Worm (Caenorhabditis elegans) whole organism, L2 larva: ENCODE results near the gene C06E1.7.

ENCODE experiments used
- blmp-1 ChIP-seq: sonication (generic microtip); optimal IDR thresholded peaks from 2 replicates; lab custom pipeline; 2017; ENCODE audit warnings: missing genetic modification characterization, mild to moderate bottlenecking, missing compliant biosample characterization, antibody characterized with exemption, moderate library complexity; ENCODE audit not compliant: insufficient read depth
- ceh-16 ChIP-seq: fragments of 150-350 bp; optimal IDR thresholded peaks from 2 replicates; lab custom pipeline; 2014; ENCODE audit warnings: missing biosample characterization, missing genetic modification characterization
- ceh-82 ChIP-seq: fragments of 150-350 bp; optimal IDR thresholded peaks from 2 replicates; lab custom pipeline; 2014; ENCODE audit warnings: missing biosample characterization, missing genetic modification characterization
- fos-1 ChIP-seq: fragments of 150-350 bp; optimal IDR thresholded peaks from 2 replicates; lab custom pipeline; 2014; ENCODE audit warnings: missing biosample characterization, missing genetic modification characterization
- gmeb-1 ChIP-seq: fragments of 150-350 bp; optimal IDR thresholded peaks from 2 replicates; lab custom pipeline; 2014; ENCODE audit warnings: missing biosample characterization, missing genetic modification characterization
- nhr-77 ChIP-seq: fragments of 150-350 bp; optimal IDR thresholded peaks from 2 replicates; lab custom pipeline; 2014; ENCODE audit warnings: missing biosample characterization, missing genetic modification characterization
- snpc-4 ChIP-seq: fragments of 150-350 bp; optimal IDR thresholded peaks from 2 replicates; lab custom pipeline; 2014; ENCODE audit warnings: missing biosample characterization, missing genetic modification characterization
- unc-39 ChIP-seq: fragments of 150-350 bp; optimal IDR thresholded peaks from 2 replicates; lab custom pipeline; 2014; ENCODE audit warnings: missing biosample characterization, missing genetic modification characterization
- unc-62 ChIP-seq: fragments of 150-350 bp; optimal IDR thresholded peaks from 2 replicates; lab custom pipeline; 2014; ENCODE audit warnings: missing biosample characterization, missing genetic modification reagents, missing genetic modification characterization

- no peak for TF ChIP-seq blmp-1 (tag; lab: Kevin White, UChicago)
- no peak for TF ChIP-seq nhr-77 (tag; lab: Kevin White, UChicago)
- no peak for TF ChIP-seq snpc-4
- TF ChIP-seq ceh-82 (tag; lab: Kevin White, UChicago): no peak
- no peak for TF ChIP-seq fos-1 (tag; lab: Kevin White, UChicago)
- no peak for TF ChIP-seq ceh-16 (tag; lab: Kevin White, UChicago)
- no peak for TF ChIP-seq gmeb-1 (tag; lab: Kevin White, UChicago)
- no peak for TF ChIP-seq unc-62 (GFP tag; lab: Kevin White, UChicago)
- no peak for TF ChIP-seq unc-39 (tag; lab: Kevin White, UChicago)
These were observed 15.1 kb downstream of the C06E1.7 start for ce11 chrIII:8578381-8578780.
